Fruit fly (Drosophila melanogaster) whole organism, adult: ENCODE results near the gene Sb.

Experiments
- CG11617 ChIP-seq: fragments of 200-800 bp; sonication (Bioruptor generic); optimal IDR thresholded peaks from 2 replicates; lab custom pipeline; 2017; ENCODE audit warnings: mild to moderate bottlenecking, missing biosample characterization, missing genetic modification reagents, missing genetic modification characterization
- CG12768 ChIP-seq: fragments of 200-800 bp; sonication (Bioruptor generic); optimal IDR thresholded peaks from 2 replicates; lab custom pipeline; 2017; ENCODE audit warnings: missing biosample characterization, missing genetic modification characterization, mild to moderate bottlenecking, moderate library complexity, missing genetic modification reagents
- CG1620 ChIP-seq: fragments of 200-800 bp; sonication (Bioruptor generic); optimal IDR thresholded peaks from 2 replicates; lab custom pipeline; 2016; ENCODE audit warnings: missing biosample characterization, missing genetic modification characterization
- CG7101 ChIP-seq: fragments of 200-800 bp; sonication (Bioruptor generic); optimal IDR thresholded peaks from 2 replicates; lab custom pipeline; 2018; ENCODE audit warnings: missing biosample characterization, mild to moderate bottlenecking, missing genetic modification characterization, moderate library complexity
- Clk ChIP-seq: fragments of 200-800 bp; sonication (Bioruptor generic); optimal IDR thresholded peaks from 2 replicates; lab custom pipeline; 2017; ENCODE audit warnings: missing biosample characterization, missing genetic modification characterization
- Crg-1 ChIP-seq: fragments of 200-800 bp; sonication (Bioruptor generic); optimal IDR thresholded peaks from 2 replicates; lab custom pipeline; 2016; ENCODE audit warnings: missing biosample characterization, missing genetic modification characterization
- bab1 ChIP-seq: fragments of 200-800 bp; sonication (Bioruptor generic); optimal IDR thresholded peaks from 3 replicates; lab custom pipeline; 2019; ENCODE audit warnings: missing biosample characterization, mild to moderate bottlenecking, missing genetic modification characterization, moderate library complexity
- cic ChIP-seq: fragments of 200-800 bp; sonication (Bioruptor generic); optimal IDR thresholded peaks from 2 replicates; lab custom pipeline; 2017; ENCODE audit warnings: missing biosample characterization, mild to moderate bottlenecking, missing genetic modification characterization, moderate library complexity
- cnc ChIP-seq, 2 experiments: fragments of >200 bp; optimal IDR thresholded peaks; 2 replicates each; lab custom pipeline; 2017
- kay ChIP-seq: fragments of 200-800 bp; sonication (Bioruptor generic); peaks from one replicate; lab custom pipeline; 2016; ENCODE audit warnings: missing biosample characterization, missing genetic modification characterization, borderline replicate concordance
- ovo ChIP-seq: fragments of 200-800 bp; sonication (Bioruptor generic); optimal IDR thresholded peaks from 2 replicates; lab custom pipeline; 2016; ENCODE audit warnings: missing biosample characterization, missing genetic modification characterization
- pad ChIP-seq: fragments of 200-800 bp; sonication (Bioruptor generic); optimal IDR thresholded peaks from 3 replicates; lab custom pipeline; 2017; ENCODE audit warnings: missing biosample characterization, missing genetic modification characterization, mild to moderate bottlenecking, moderate library complexity, missing genetic modification reagents
- tj ChIP-seq: fragments of 200-800 bp; sonication (Bioruptor generic); optimal IDR thresholded peaks from 3 replicates; lab custom pipeline; 2017; ENCODE audit warnings: missing biosample characterization, mild to moderate bottlenecking, missing genetic modification characterization, moderate library complexity
- toe ChIP-seq: fragments of 200-800 bp; sonication (Bioruptor generic); optimal IDR thresholded peaks from 2 replicates; lab custom pipeline; 2016; ENCODE audit warnings: missing biosample characterization, missing genetic modification characterization

DNA sequence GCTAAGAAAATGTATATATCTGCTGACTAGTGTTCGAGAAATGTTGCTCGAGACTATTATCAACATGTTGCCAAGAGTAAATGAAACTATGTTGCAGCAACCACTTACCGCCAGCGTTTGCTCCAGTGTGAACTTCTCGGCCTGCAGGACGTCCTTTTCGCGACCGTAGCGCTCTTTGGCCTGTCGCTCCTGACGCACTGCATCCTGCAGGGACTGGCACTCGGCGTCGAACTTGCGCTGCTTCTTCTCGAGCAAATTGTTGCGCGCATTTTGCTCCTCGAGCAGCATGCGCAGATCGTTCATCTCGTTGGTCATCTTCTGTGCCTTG lies 43.4 kb upstream of the Sb start:
- no peak for TF ChIP-seq kay
- TF ChIP-seq Crg-1 (GFP tag; lab: Kevin White, UChicago): no peak
- TF ChIP-seq Clk (GFP tag; lab: Kevin White, UChicago): no peak
- TF ChIP-seq CG1620 (GFP tag; lab: Kevin White, UChicago): no peak
- TF ChIP-seq cic (GFP tag; lab: Kevin White, UChicago): no peak
- no peak for TF ChIP-seq bab1 (GFP tag; lab: Kevin White, UChicago)
- TF ChIP-seq tj (GFP tag; lab: Kevin White, UChicago): no peak
- TF ChIP-seq CG12768 (GFP tag; lab: Kevin White, UChicago): no peak
- TF ChIP-seq cnc (optimal IDR thresholded peaks at IDR 0.05; lab: Kevin White, UChicago): no peak
- TF ChIP-seq CG7101 (tag; lab: Kevin White, UChicago): no peak
- TF ChIP-seq toe: no peak
- no peak for TF ChIP-seq ovo
- no peak for TF ChIP-seq CG11617
- TF ChIP-seq pad (GFP tag; lab: Kevin White, UChicago): no peak
